Fruit fly (Drosophila melanogaster) whole organism, embryonic: Measurements from ENCODE around the gene RpS9.

ENCODE experiments used
- Asciz ChIP-seq: fragments of 200-800 bp; sonication (Bioruptor generic); optimal IDR thresholded peaks from 2 replicates; lab custom pipeline; 2017; ENCODE audit warnings: missing biosample characterization, mild to moderate bottlenecking, missing genetic modification characterization, missing genetic modification reagents
- CG1024 ChIP-seq: fragments of 200-800 bp; sonication (Bioruptor generic); IDR thresholded peaks from 2 replicates; pipeline ENCODE4 v1.3.6; 2022; ENCODE audit warnings: missing biosample characterization, missing genetic modification characterization
- CG10274 ChIP-seq: fragments of 200-800 bp; sonication (Bioruptor generic); optimal IDR thresholded peaks from 3 replicates; lab custom pipeline; 2017; ENCODE audit warnings: missing biosample characterization, mild to moderate bottlenecking, missing genetic modification characterization
- CG10431 ChIP-seq: fragments of 200-800 bp; sonication (Bioruptor generic); optimal IDR thresholded peaks from 3 replicates; lab custom pipeline; 2018; ENCODE audit warnings: missing biosample characterization, mild to moderate bottlenecking, missing genetic modification characterization
- CG11093 ChIP-seq: fragments of 200-800 bp; sonication (Bioruptor generic); IDR thresholded peaks from 3 replicates; pipeline ENCODE4 v1.3.6; 2022; ENCODE audit warnings: missing biosample characterization, missing genetic modification characterization
- CG11695 ChIP-seq: fragments of 200-800 bp; sonication (Bioruptor generic); IDR thresholded peaks from 3 replicates; pipeline ENCODE4 v1.3.6; 2022; ENCODE audit warnings: missing biosample characterization, missing genetic modification characterization
- CG14014 ChIP-seq: fragments of 200-800 bp; sonication (Bioruptor generic); IDR thresholded peaks from 2 replicates; pipeline ENCODE4 v1.3.6; 2022; ENCODE audit warnings: missing biosample characterization, missing genetic modification characterization
- CG1602 ChIP-seq: fragments of 200-800 bp; sonication (Bioruptor generic); optimal IDR thresholded peaks from 3 replicates; lab custom pipeline; 2016; ENCODE audit warnings: missing biosample characterization, missing genetic modification characterization
- CG1647 ChIP-seq: fragments of 200-800 bp; sonication (Bioruptor generic); optimal IDR thresholded peaks from 3 replicates; lab custom pipeline; 2016; ENCODE audit warnings: missing biosample characterization, missing genetic modification characterization
- CG17186 ChIP-seq: fragments of 200-800 bp; sonication (Bioruptor generic); optimal IDR thresholded peaks from 3 replicates; lab custom pipeline; 2017; ENCODE audit warnings: missing biosample characterization, missing genetic modification reagents, missing genetic modification characterization
- CG17568 ChIP-seq: fragments of 200-800 bp; sonication (Bioruptor generic); optimal IDR thresholded peaks from 2 replicates; lab custom pipeline; 2018; ENCODE audit warnings: missing biosample characterization, mild to moderate bottlenecking, missing genetic modification characterization, moderate library complexity
- CG2116 ChIP-seq: fragments of 200-800 bp; sonication (Bioruptor generic); optimal IDR thresholded peaks from 3 replicates; lab custom pipeline; 2018; ENCODE audit warnings: missing biosample characterization, mild to moderate bottlenecking, missing genetic modification characterization
- CG2120 ChIP-seq: fragments of 200-800 bp; sonication (Bioruptor generic); optimal IDR thresholded peaks from 3 replicates; lab custom pipeline; 2016; ENCODE audit warnings: missing biosample characterization, missing genetic modification characterization
- CG2202 ChIP-seq: fragments of 200-800 bp; sonication (Bioruptor generic); optimal IDR thresholded peaks from 2 replicates; lab custom pipeline; 2018; ENCODE audit warnings: missing biosample characterization, mild to moderate bottlenecking, missing genetic modification characterization
- CG2678 ChIP-seq: fragments of 200-800 bp; sonication (Bioruptor generic); optimal IDR thresholded peaks from 3 replicates; lab custom pipeline; 2019; ENCODE audit warnings: missing biosample characterization, mild to moderate bottlenecking, missing genetic modification characterization, moderate library complexity
- CG3407 ChIP-seq: fragments of 200-800 bp; sonication (Bioruptor generic); optimal IDR thresholded peaks from 2 replicates; lab custom pipeline; 2018; ENCODE audit warnings: missing biosample characterization, mild to moderate bottlenecking, missing genetic modification characterization
- CG34224 ChIP-seq: fragments of 200-800 bp; sonication (Bioruptor generic); IDR thresholded peaks from 3 replicates; pipeline ENCODE4 v1.3.6; 2022; ENCODE audit warnings: missing biosample characterization, missing genetic modification characterization; ENCODE audit not compliant: partially characterized antibody
- CG42726 ChIP-seq: fragments of 200-800 bp; sonication (Bioruptor generic); IDR thresholded peaks from 2 replicates; pipeline ENCODE4 v1.3.6; 2022; ENCODE audit warnings: missing biosample characterization, missing genetic modification characterization; ENCODE audit not compliant: partially characterized antibody
- CG6272 ChIP-seq: fragments of 200-800 bp; sonication (Bioruptor generic); IDR thresholded peaks from 2 replicates; pipeline ENCODE4 v1.3.6; 2022; ENCODE audit warnings: missing biosample characterization, missing genetic modification characterization
- CG6765 ChIP-seq: fragments of 200-800 bp; sonication (Bioruptor generic); optimal IDR thresholded peaks from 3 replicates; lab custom pipeline; 2017; ENCODE audit warnings: missing biosample characterization, mild to moderate bottlenecking, missing genetic modification characterization
- CG8359 ChIP-seq: fragments of 200-800 bp; sonication (Bioruptor generic); optimal IDR thresholded peaks from 2 replicates; lab custom pipeline; 2017; ENCODE audit warnings: missing biosample characterization, mild to moderate bottlenecking, missing genetic modification characterization, borderline replicate concordance
- CG9797 ChIP-seq: fragments of 200-800 bp; sonication (Bioruptor generic); optimal IDR thresholded peaks from 3 replicates; lab custom pipeline; 2018; ENCODE audit warnings: missing biosample characterization, mild to moderate bottlenecking, missing genetic modification characterization
- CG9817 ChIP-seq: fragments of 200-800 bp; sonication (Bioruptor generic); optimal IDR thresholded peaks from 2 replicates; lab custom pipeline; 2018; ENCODE audit warnings: missing biosample characterization, mild to moderate bottlenecking, missing genetic modification characterization, moderate library complexity
- CkIIα-i1 ChIP-seq: fragments of 200-800 bp; sonication (Bioruptor generic); IDR thresholded peaks from 2 replicates; pipeline ENCODE4 v1.3.6; 2022; ENCODE audit warnings: missing biosample characterization, missing genetic modification characterization
- D19A ChIP-seq: fragments of 200-800 bp; optimal IDR thresholded peaks from 3 replicates; lab custom pipeline; 2019; ENCODE audit warnings: missing biosample characterization, mild to moderate bottlenecking, missing genetic modification characterization, moderate library complexity
- Dad ChIP-seq: fragments of 200-800 bp; sonication (Bioruptor generic); optimal IDR thresholded peaks from 3 replicates; lab custom pipeline; 2016; ENCODE audit warnings: missing biosample characterization, missing genetic modification characterization
- HLH3B ChIP-seq: fragments of 200-800 bp; sonication (Bioruptor generic); IDR thresholded peaks from 2 replicates; pipeline ENCODE4 v1.3.6; 2022; ENCODE audit warnings: missing biosample characterization, missing genetic modification characterization
- Hey ChIP-seq: fragments of 200-800 bp; sonication (Bioruptor generic); optimal IDR thresholded peaks from 3 replicates; lab custom pipeline; 2018; ENCODE audit warnings: missing biosample characterization, mild to moderate bottlenecking, missing genetic modification characterization
- Lim3 ChIP-seq: fragments of 200-800 bp; sonication (Bioruptor generic); IDR thresholded peaks from 2 replicates; pipeline ENCODE4 v1.3.6; 2022; ENCODE audit warnings: missing biosample characterization, missing genetic modification characterization
- Optix ChIP-seq: fragments of 200-800 bp; sonication (Bioruptor generic); IDR thresholded peaks from 3 replicates; pipeline ENCODE4 v1.3.6; 2022; ENCODE audit warnings: missing biosample characterization, missing genetic modification characterization
- Poxn ChIP-seq: fragments of 200-800 bp; sonication (Bioruptor generic); IDR thresholded peaks from 2 replicates; pipeline ENCODE4 v1.3.6; 2022; ENCODE audit warnings: missing biosample characterization, missing genetic modification characterization
- Rx ChIP-seq: fragments of 200-800 bp; sonication (Bioruptor generic); IDR thresholded peaks from 2 replicates; pipeline ENCODE4 v1.3.6; 2022; ENCODE audit warnings: missing biosample characterization, missing genetic modification characterization
- aop ChIP-seq: fragments of 200-800 bp; sonication (Bioruptor generic); IDR thresholded peaks from 2 replicates; pipeline ENCODE4 v1.3.6; 2022; ENCODE audit warnings: missing biosample characterization, missing genetic modification characterization
- cg ChIP-seq: fragments of 200-800 bp; sonication (Bioruptor generic); optimal IDR thresholded peaks from 3 replicates; lab custom pipeline; 2019; ENCODE audit warnings: missing biosample characterization, mild to moderate bottlenecking, missing genetic modification characterization, moderate library complexity
- dimm ChIP-seq: fragments of 200-800 bp; sonication (Bioruptor generic); IDR thresholded peaks from 2 replicates; pipeline ENCODE4 v1.3.6; 2022; ENCODE audit warnings: missing biosample characterization, missing genetic modification characterization
- grn ChIP-seq: fragments of 200-800 bp; sonication (Bioruptor generic); optimal IDR thresholded peaks from 3 replicates; lab custom pipeline; 2017; ENCODE audit warnings: missing biosample characterization, missing genetic modification characterization
- her ChIP-seq: fragments of 200-800 bp; sonication (Bioruptor generic); optimal IDR thresholded peaks from 2 replicates; lab custom pipeline; 2016; ENCODE audit warnings: missing biosample characterization, missing genetic modification characterization
- ken ChIP-seq: fragments of 200-800 bp; sonication (Bioruptor generic); IDR thresholded peaks from 3 replicates; pipeline ENCODE4 v1.3.6; 2022; ENCODE audit warnings: missing biosample characterization, missing genetic modification characterization
- kni ChIP-seq: fragments of 200-800 bp; sonication (Bioruptor generic); optimal IDR thresholded peaks from 3 replicates; lab custom pipeline; 2017; ENCODE audit warnings: mild to moderate bottlenecking, missing biosample characterization, missing genetic modification reagents, missing genetic modification characterization
- org-1 ChIP-seq: fragments of 200-800 bp; sonication (Bioruptor generic); optimal IDR thresholded peaks from 2 replicates; lab custom pipeline; 2017; ENCODE audit warnings: missing biosample characterization, missing genetic modification characterization
- pita ChIP-seq: fragments of 200-800 bp; sonication (Bioruptor generic); optimal IDR thresholded peaks from 2 replicates; lab custom pipeline; 2017; ENCODE audit warnings: missing biosample characterization, mild to moderate bottlenecking, missing genetic modification characterization
- pnt ChIP-seq: fragments of 200-800 bp; sonication (Bioruptor generic); optimal IDR thresholded peaks from 3 replicates; lab custom pipeline; 2016; ENCODE audit warnings: missing biosample characterization, missing genetic modification characterization
- scrt ChIP-seq: fragments of 200-800 bp; sonication (Bioruptor generic); optimal IDR thresholded peaks from 2 replicates; lab custom pipeline; 2018; ENCODE audit warnings: missing biosample characterization, mild to moderate bottlenecking, missing genetic modification characterization, moderate library complexity
- sens ChIP-seq: fragments of 200-800 bp; sonication (Bioruptor generic); peaks from one replicate; lab custom pipeline; 2016; ENCODE audit warnings: missing biosample characterization, missing genetic modification characterization
- slbo ChIP-seq: fragments of 200-800 bp; sonication (Bioruptor generic); IDR thresholded peaks from 2 replicates; pipeline ENCODE4 v1.3.6; 2022; ENCODE audit warnings: missing biosample characterization, missing genetic modification characterization
- stwl ChIP-seq: fragments of 200-800 bp; sonication (Bioruptor generic); optimal IDR thresholded peaks from 3 replicates; lab custom pipeline; 2018; ENCODE audit warnings: missing biosample characterization, mild to moderate bottlenecking, missing genetic modification characterization, moderate library complexity
- tio ChIP-seq: fragments of 200-800 bp; sonication (Bioruptor generic); optimal IDR thresholded peaks from 2 replicates; lab custom pipeline; 2017; ENCODE audit warnings: missing biosample characterization, missing genetic modification characterization, inconsistent platforms
- twi ChIP-seq: fragments of 200-800 bp; optimal IDR thresholded peaks from 2 replicates; lab custom pipeline; 2019; ENCODE audit warnings: missing biosample characterization, mild to moderate bottlenecking, missing genetic modification characterization, moderate library complexity
- vfl ChIP-seq: fragments of 200-800 bp; sonication (Bioruptor generic); optimal IDR thresholded peaks from 2 replicates; lab custom pipeline; 2016; ENCODE audit warnings: missing biosample characterization, missing genetic modification characterization
- yki ChIP-seq: fragments of >200 bp; optimal IDR thresholded peaks from 3 replicates; lab custom pipeline; 2018
- zfh1 ChIP-seq: fragments of 200-800 bp; sonication (Bioruptor generic); IDR thresholded peaks from 3 replicates; pipeline ENCODE4 v1.3.6; 2022; ENCODE audit warnings: missing biosample characterization, missing genetic modification characterization

Gene RpS9

dm6 chr3L:9462247-9462769, 49.0 kb downstream of the RpS9 start (continued):
- TF ChIP-seq org-1 (GFP tag; lab: Kevin White, UChicago): peak; percentile 89
- no peak for TF ChIP-seq cg (GFP tag; lab: Kevin White, UChicago)
- peak; percentile 79 for TF ChIP-seq CG9817 (tag; lab: Kevin White, UChicago)
- TF ChIP-seq CG6765 (GFP tag; lab: Kevin White, UChicago): peak; percentile 88
- TF ChIP-seq yki (lab: Kevin White, UChicago): peak; percentile 55
- TF ChIP-seq slbo (GFP tag; lab: Robert Waterston, UW): peak; percentile 70
- peak; percentile 82 for TF ChIP-seq CG2120 (GFP tag; lab: Kevin White, UChicago)
- TF ChIP-seq CG42726 (GFP tag; lab: Robert Waterston, UW): no peak; the same call in 1 of the 2 replicates
- TF ChIP-seq aop (GFP tag; lab: Robert Waterston, UW): no peak
- TF ChIP-seq her (GFP tag; lab: Kevin White, UChicago): peak; percentile 74
- peak; percentile 90 for TF ChIP-seq scrt
- TF ChIP-seq CG2116 (GFP tag; lab: Kevin White, UChicago): peak; percentile 52
- TF ChIP-seq D19A (tag; lab: Kevin White, UChicago): peak; percentile 92
- TF ChIP-seq ken (GFP tag; lab: Robert Waterston, UW): peak; percentile 43; the same call in 1 of the 3 replicates
- peak; percentile 64 for TF ChIP-seq pnt (GFP tag; lab: Kevin White, UChicago)
- peak; percentile 51 for TF ChIP-seq CG10274 (GFP tag; lab: Kevin White, UChicago)
- TF ChIP-seq CG3407 (GFP tag; lab: Kevin White, UChicago): peak; percentile 87
- peak; percentile 93 for TF ChIP-seq Asciz (GFP tag; lab: Kevin White, UChicago)
- TF ChIP-seq grn (GFP tag; lab: Kevin White, UChicago): no peak
- no peak for TF ChIP-seq Lim3 (GFP tag; lab: Robert Waterston, UW)
- peak; percentile 78 for TF ChIP-seq CG14014 (GFP tag; lab: Robert Waterston, UW)
- TF ChIP-seq dimm (GFP tag; lab: Robert Waterston, UW): no peak
- TF ChIP-seq CG1602 (GFP tag; lab: Kevin White, UChicago): peak; percentile 75
- TF ChIP-seq CG34224 (GFP tag; lab: Robert Waterston, UW): no peak
- TF ChIP-seq HLH3B (GFP tag; lab: Robert Waterston, UW): peak; percentile 73
- peak; percentile 12 for TF ChIP-seq stwl (tag; lab: Kevin White, UChicago)
- TF ChIP-seq CG11695: peak; percentile 84
- TF ChIP-seq pita (GFP tag; lab: Kevin White, UChicago): no peak
- peak; percentile 78 for TF ChIP-seq zfh1
- TF ChIP-seq kni (GFP tag; lab: Kevin White, UChicago): peak; percentile 31
- TF ChIP-seq CG1647 (GFP tag; lab: Kevin White, UChicago): peak; percentile 45
- TF ChIP-seq Hey (tag; lab: Kevin White, UChicago): no peak
- 0 out of 3 replicates have a peak, but pooled peaks have one; percentile 26 for TF ChIP-seq CG11093 (GFP tag; lab: Robert Waterston, UW)
- TF ChIP-seq Poxn (GFP tag; lab: Robert Waterston, UW): no peak
- peak; percentile 96 for TF ChIP-seq CG2678 (tag; lab: Kevin White, UChicago)
- no peak for TF ChIP-seq Optix
- peak; percentile 98 for TF ChIP-seq sens (GFP tag; lab: Kevin White, UChicago)
- peak; percentile 35 for TF ChIP-seq vfl (GFP tag; lab: Kevin White, UChicago)
- TF ChIP-seq Dad (GFP tag; lab: Kevin White, UChicago): peak; percentile 77
- peak; percentile 63 for TF ChIP-seq CG17186
- peak; percentile 68 for TF ChIP-seq twi (tag; lab: Kevin White, UChicago)
- peak; percentile 9; the same call in 1 of the 2 replicates for TF ChIP-seq CG1024 (GFP tag; lab: Robert Waterston, UW)
- peak; percentile 72 for TF ChIP-seq tio (GFP tag; lab: Kevin White, UChicago)
- TF ChIP-seq CkIIα-i1: no peak
- TF ChIP-seq Rx: peak; percentile 69
- peak; percentile 68 for TF ChIP-seq CG8359 (GFP tag; lab: Kevin White, UChicago)
- peak; percentile 88 for TF ChIP-seq CG2202 (tag; lab: Kevin White, UChicago)
- peak; percentile 83 for TF ChIP-seq CG17568 (GFP tag; lab: Kevin White, UChicago)
- peak; percentile 4 for TF ChIP-seq CG9797 (GFP tag; lab: Kevin White, UChicago)
- TF ChIP-seq CG10431 (GFP tag; lab: Kevin White, UChicago): peak; percentile 79
- no peak for TF ChIP-seq CG6272 (GFP tag; lab: Robert Waterston, UW)
